Fruit fly (Drosophila melanogaster): Measurements from ENCODE around the gene kirre.

Gene kirre

dm6 chrX:2993098-2993773 is 253.1 kb downstream of the kirre start (continued):
- TF ChIP-seq salr (GFP tag; optimal IDR thresholded peaks at IDR 0.05) (no peak), CG6808 (GFP tag; optimal IDR thresholded peaks at IDR 0.05) (no peak), Hr38 (GFP tag; optimal IDR thresholded peaks at IDR 0.05) (no peak), net (GFP tag; optimal IDR thresholded peaks at IDR 0.05) (peak; percentile 16), Hr4 (GFP tag; optimal IDR thresholded peaks at IDR 0.05) (peak; percentile 31), CG8119 (GFP tag; IDR thresholded peaks at IDR 0.05) (peak; percentile 83), CG31627 (GFP tag; optimal IDR thresholded peaks at IDR 0.05) (no peak), CG8632 (GFP tag; optimal IDR thresholded peaks at IDR 0.05) (no peak), CG11902 (GFP tag; optimal IDR thresholded peaks at IDR 0.05) (no peak)

dm6 chrX:3002148-3002547 is 262.0 kb downstream of the kirre start:
- TF ChIP-seq Lpt (GFP tag; optimal IDR thresholded peaks at IDR 0.05) = no peak
- TF ChIP-seq CG15336 (GFP tag; IDR thresholded peaks at IDR 0.05) = no peak
- no peak for TF ChIP-seq net (GFP tag; optimal IDR thresholded peaks at IDR 0.05)
- TF ChIP-seq Eip75B (GFP tag; optimal IDR thresholded peaks at IDR 0.05) = no peak
- TF ChIP-seq CG6808 (GFP tag; optimal IDR thresholded peaks at IDR 0.05) = no peak
- TF ChIP-seq Smox (GFP tag; optimal IDR thresholded peaks at IDR 0.05) = no peak
- no peak for TF ChIP-seq pdm3 (GFP tag; optimal IDR thresholded peaks at IDR 0.05)
- no peak for TF ChIP-seq CG7368 (GFP tag; optimal IDR thresholded peaks at IDR 0.05)
- TF ChIP-seq CG16779 (tag; optimal IDR thresholded peaks at IDR 0.05) = no peak
- no peak for TF ChIP-seq fd59A (GFP tag; optimal IDR thresholded peaks at IDR 0.05)
- no peak for TF ChIP-seq CG6854 (GFP tag; optimal IDR thresholded peaks at IDR 0.05)
- TF ChIP-seq Gug (GFP tag; IDR thresholded peaks at IDR 0.05) = no peak
- TF ChIP-seq CG6163 (GFP tag; IDR thresholded peaks at IDR 0.05) = no peak
- no peak for TF ChIP-seq fkh (GFP tag; optimal IDR thresholded peaks at IDR 0.05)
- TF ChIP-seq Sox15 (GFP tag; optimal IDR thresholded peaks at IDR 0.05) = no peak

- TF ChIP-seq CG6276 (GFP tag; optimal IDR thresholded peaks at IDR 0.05) (peak; percentile 55), Ets96B (tag; optimal IDR thresholded peaks at IDR 0.05) (no peak), CG6163 (GFP tag; IDR thresholded peaks at IDR 0.05) (peak; percentile 56), Gug (GFP tag; IDR thresholded peaks at IDR 0.05) (peak; percentile 66), CG32006 (GFP tag; optimal IDR thresholded peaks at IDR 0.05) (peak; percentile 55), CG8119 (GFP tag; IDR thresholded peaks at IDR 0.05) (peak; percentile 54), eg (GFP tag; IDR thresholded peaks at IDR 0.05) (peak; percentile 84), achi (GFP tag; optimal IDR thresholded peaks at IDR 0.05) (peak; percentile 22), CG11294 (GFP tag; IDR thresholded peaks at IDR 0.05) (peak; percentile 59; the same call in 1 of the 2 replicates), CG8632 (GFP tag; optimal IDR thresholded peaks at IDR 0.05) (no peak), CG11762 (GFP tag; optimal IDR thresholded peaks at IDR 0.05; ENCODE audit: insufficient read depth) (no peak), CG15336 (GFP tag; IDR thresholded peaks at IDR 0.05) (peak; percentile 76)
Measured at dm6 chrX:3005759-3006158, 265.6 kb downstream of the kirre start.

- TF ChIP-seq fd59A (GFP tag; optimal IDR thresholded peaks at IDR 0.05) = no peak
- peak; percentile 54; the same call in 1 of the 3 replicates for TF ChIP-seq CG8119 (GFP tag; IDR thresholded peaks at IDR 0.05)
- peak; percentile 30 for TF ChIP-seq CG32006 (GFP tag; optimal IDR thresholded peaks at IDR 0.05)
- TF ChIP-seq vri (GFP tag; optimal IDR thresholded peaks at IDR 0.05) = no peak
- peak; percentile 39 to 47 for TF ChIP-seq ss (GFP tag; optimal IDR thresholded peaks at IDR 0.05)
- peak; percentile 69 for TF ChIP-seq svp (GFP tag)
- peak; percentile 8 for TF ChIP-seq lz (GFP tag; optimal IDR thresholded peaks at IDR 0.05)
- peak; percentile 5 for TF ChIP-seq net (GFP tag; optimal IDR thresholded peaks at IDR 0.05)
- no peak for TF ChIP-seq CG6854 (GFP tag; optimal IDR thresholded peaks at IDR 0.05)
- TF ChIP-seq eg (GFP tag; IDR thresholded peaks at IDR 0.05) = 0 out of 3 replicates have a peak, but pooled peaks have one; percentile 47
- TF ChIP-seq CG6276 (GFP tag; optimal IDR thresholded peaks at IDR 0.05) = peak; percentile 24
- no peak for TF ChIP-seq topi (GFP tag; optimal IDR thresholded peaks at IDR 0.05)
- TF ChIP-seq acj6 (GFP tag; optimal IDR thresholded peaks at IDR 0.05) = peak; percentile 54
- peak; percentile 32; the same call in 1 of the 2 replicates for TF ChIP-seq CG15336 (GFP tag; IDR thresholded peaks at IDR 0.05)
- TF ChIP-seq CG3032 (tag; optimal IDR thresholded peaks at IDR 0.05) = peak; percentile 40
- no peak for TF ChIP-seq fd85E (GFP tag; optimal IDR thresholded peaks at IDR 0.05)
- TF ChIP-seq Smox (GFP tag; optimal IDR thresholded peaks at IDR 0.05) = no peak
- TF ChIP-seq CG8319 (GFP tag; optimal IDR thresholded peaks at IDR 0.05) = no peak
- peak; percentile 65; the same call in 2 of the 3 replicates for TF ChIP-seq CG6163 (GFP tag; IDR thresholded peaks at IDR 0.05)
- no peak for TF ChIP-seq esn (GFP tag; optimal IDR thresholded peaks at IDR 0.05)
- no peak for TF ChIP-seq Hr38 (GFP tag; optimal IDR thresholded peaks at IDR 0.05)
- no peak for TF ChIP-seq CG11902 (GFP tag; optimal IDR thresholded peaks at IDR 0.05)
- TF ChIP-seq CG34406 (GFP tag; optimal IDR thresholded peaks at IDR 0.05) = no peak
- TF ChIP-seq cyc (GFP tag; optimal IDR thresholded peaks at IDR 0.05) = peak; percentile 8
- peak; percentile 6 for TF ChIP-seq Lpt (GFP tag; optimal IDR thresholded peaks at IDR 0.05)
- TF ChIP-seq CG10669 (GFP tag; optimal IDR thresholded peaks at IDR 0.05) = peak; percentile 37
- TF ChIP-seq CG11762 (GFP tag; optimal IDR thresholded peaks at IDR 0.05; ENCODE audit: insufficient read depth) = no peak
- TF ChIP-seq Ets21C (GFP tag; optimal IDR thresholded peaks at IDR 0.05) = no peak
Measured at dm6 chrX:3007770-3008169, 267.6 kb downstream of the kirre start.

Data from whole organism, prepupa.